Worm (Caenorhabditis elegans) whole organism, L1 larva: ENCODE measurements around the gene srlf-11.

ENCODE experiments used
- C04F5.9 ChIP-seq: sonication (generic microtip); optimal IDR thresholded peaks from 2 replicates; lab custom pipeline; 2016; ENCODE audit warnings: missing genetic modification characterization, missing compliant biosample characterization
- C16A3.4 ChIP-seq: fragments of 150-350 bp; optimal IDR thresholded peaks from 2 replicates; lab custom pipeline; 2014; ENCODE audit warnings: missing biosample characterization, missing genetic modification characterization
- C34B4.2 ChIP-seq: sonication (generic microtip); optimal IDR thresholded peaks from 2 replicates; lab custom pipeline; 2017; ENCODE audit warnings: mild to moderate bottlenecking, missing genetic modification characterization, missing compliant biosample characterization
- aha-1 ChIP-seq: fragments of 150-350 bp; optimal IDR thresholded peaks from 2 replicates; lab custom pipeline; 2014; ENCODE audit warnings: missing biosample characterization, missing genetic modification characterization
- alr-1 ChIP-seq: fragments of 200-800 bp; sonication (Bioruptor generic); optimal IDR thresholded peaks from 2 replicates; lab custom pipeline; 2018; ENCODE audit warnings: borderline replicate concordance, mild to moderate bottlenecking, missing genetic modification characterization, missing compliant biosample characterization
- aly-2 ChIP-seq: fragments of 150-350 bp; optimal IDR thresholded peaks from 2 replicates; lab custom pipeline; 2014; ENCODE audit warnings: missing biosample characterization, missing genetic modification characterization
- ama-1 ChIP-seq: fragments of 150-350 bp; optimal IDR thresholded peaks from 2 replicates; lab custom pipeline; 2014
- blmp-1 ChIP-seq: fragments of 150-350 bp; optimal IDR thresholded peaks from 2 replicates; lab custom pipeline; 2014; ENCODE audit warnings: missing biosample characterization, missing genetic modification characterization
- ceh-82 ChIP-seq, 3 experiments: fragments of 150-350 bp in 1 of 3; sonication (generic microtip) in 2 of 3; optimal IDR thresholded peaks; 2 replicates each; lab custom pipeline; 2014 to 2017; ENCODE audit warnings: missing biosample characterization in 3 of 3, missing genetic modification characterization in 3 of 3
- ceh-88 ChIP-seq: fragments of 200-800 bp; sonication (Bioruptor generic); IDR thresholded peaks from 2 replicates; pipeline ENCODE4 v1.3.6; 2022; ENCODE audit warnings: missing genetic modification characterization, missing compliant biosample characterization
- ceh-90 ChIP-seq: sonication (generic microtip); optimal IDR thresholded peaks from 2 replicates; lab custom pipeline; 2016; ENCODE audit warnings: missing genetic modification characterization, missing compliant biosample characterization
- efl-1 ChIP-seq, 4 experiments: fragments of 150-350 bp; optimal IDR thresholded peaks in 3 of 4; peaks in 1 of 4; 1 replicate in 1 of 4; 2 replicates in 3 of 4; lab custom pipeline; 2014; ENCODE audit warnings: missing biosample characterization in 2 of 4, missing genetic modification characterization in 2 of 4, missing genetic modification reagents in 2 of 4
- egl-27 ChIP-seq, 2 experiments: fragments of 150-350 bp in 1 of 2; sonication (generic microtip); optimal IDR thresholded peaks; 3 replicates each; lab custom pipeline; 2017 to 2018; ENCODE audit warnings: missing biosample characterization in 2 of 2, missing genetic modification characterization in 2 of 2, missing genetic modification reagents in 2 of 2
- elt-2 ChIP-seq: sonication (generic microtip); optimal IDR thresholded peaks from 2 replicates; lab custom pipeline; 2016; ENCODE audit warnings: missing genetic modification characterization, mild to moderate bottlenecking, inconsistent platforms, missing compliant biosample characterization, missing genetic modification reagents
- elt-3 ChIP-seq, 6 experiments: fragments of 150-350 bp in 1 of 6; sonication (generic microtip); optimal IDR thresholded peaks; 2 replicates each; lab custom pipeline; 2017 to 2018; ENCODE audit warnings: missing biosample characterization in 6 of 6, missing genetic modification characterization in 6 of 6, inconsistent platforms in 1 of 6
- fkh-4 ChIP-seq: sonication (generic microtip); optimal IDR thresholded peaks from 2 replicates; lab custom pipeline; 2016; ENCODE audit warnings: missing compliant biosample characterization, missing genetic modification characterization, borderline replicate concordance
- fkh-8 ChIP-seq: sonication (generic microtip); optimal IDR thresholded peaks from 2 replicates; lab custom pipeline; 2016; ENCODE audit warnings: mild to moderate bottlenecking, missing genetic modification characterization, missing compliant biosample characterization
- grh-1 ChIP-seq: fragments of 200-800 bp; sonication (Bioruptor generic); IDR thresholded peaks from 2 replicates; pipeline ENCODE4 v1.3.6; 2022; ENCODE audit warnings: missing genetic modification reagents, missing genetic modification characterization, missing compliant biosample characterization
- hlh-17 ChIP-seq: fragments of 200-800 bp; sonication (Bioruptor generic); optimal IDR thresholded peaks from 2 replicates; lab custom pipeline; 2018; ENCODE audit warnings: missing genetic modification characterization, mild to moderate bottlenecking, missing compliant biosample characterization, moderate library complexity, borderline replicate concordance
- hlh-4 ChIP-seq: sonication (generic microtip); optimal IDR thresholded peaks from 2 replicates; lab custom pipeline; 2016; ENCODE audit warnings: mild to moderate bottlenecking, missing genetic modification characterization, missing compliant biosample characterization
- irx-1 ChIP-seq: sonication (generic microtip); optimal IDR thresholded peaks from 2 replicates; lab custom pipeline; 2016; ENCODE audit warnings: missing genetic modification characterization, missing compliant biosample characterization
- isw-1 ChIP-seq: fragments of 200-800 bp; sonication (Bioruptor generic); IDR thresholded peaks from 2 replicates; pipeline ENCODE4 v1.3.6; 2022; ENCODE audit warnings: missing genetic modification characterization, missing compliant biosample characterization
- lin-14 ChIP-seq: fragments of 200-800 bp; sonication (Bioruptor generic); optimal IDR thresholded peaks from 2 replicates; lab custom pipeline; 2018; ENCODE audit warnings: mild to moderate bottlenecking, missing genetic modification characterization, moderate library complexity, missing compliant biosample characterization
- lin-15B ChIP-seq: fragments of 150-350 bp; sonication (generic microtip); optimal IDR thresholded peaks from 3 replicates; lab custom pipeline; 2014; ENCODE audit warnings: missing biosample characterization, missing genetic modification characterization
- lin-35 ChIP-seq, 2 experiments: fragments of 150-350 bp; optimal IDR thresholded peaks; 2 replicates each; lab custom pipeline; 2014; ENCODE audit warnings: missing biosample characterization in 2 of 2, missing genetic modification characterization in 2 of 2, missing genetic modification reagents in 2 of 2
- lin-39 ChIP-seq: fragments of 150-350 bp; optimal IDR thresholded peaks from 2 replicates; lab custom pipeline; 2014; ENCODE audit warnings: missing biosample characterization, missing genetic modification reagents, missing genetic modification characterization
- lir-3 ChIP-seq: sonication (generic microtip); optimal IDR thresholded peaks from 2 replicates; lab custom pipeline; 2016; ENCODE audit warnings: mild to moderate bottlenecking, missing genetic modification characterization, moderate library complexity, missing compliant biosample characterization; ENCODE audit not compliant: poor library complexity
- mab-9 ChIP-seq: fragments of 200-800 bp; sonication (Bioruptor generic); IDR thresholded peaks from 2 replicates; pipeline ENCODE4 v1.3.6; 2022; ENCODE audit warnings: missing genetic modification reagents, missing genetic modification characterization, missing compliant biosample characterization
- mdl-1 ChIP-seq, 2 experiments: fragments of 150-350 bp; optimal IDR thresholded peaks; 2 replicates each; lab custom pipeline; 2014 to 2017; ENCODE audit warnings: missing biosample characterization in 2 of 2, missing genetic modification characterization in 2 of 2, inconsistent platforms in 1 of 2
- mef-2 ChIP-seq: fragments of 150-350 bp; optimal IDR thresholded peaks from 2 replicates; lab custom pipeline; 2014; ENCODE audit warnings: missing biosample characterization, missing genetic modification characterization
- mep-1 ChIP-seq: fragments of 150-350 bp; optimal IDR thresholded peaks from 2 replicates; lab custom pipeline; 2014; ENCODE audit warnings: missing biosample characterization, missing genetic modification characterization
- nhr-11 ChIP-seq: fragments of 150-350 bp; optimal IDR thresholded peaks from 2 replicates; lab custom pipeline; 2014; ENCODE audit warnings: missing biosample characterization, missing genetic modification characterization
- nhr-12 ChIP-seq: sonication (generic microtip); optimal IDR thresholded peaks from 2 replicates; lab custom pipeline; 2017; ENCODE audit warnings: missing biosample characterization, missing genetic modification characterization
- nhr-19 ChIP-seq: fragments of 200-800 bp; sonication (Bioruptor generic); conservative IDR thresholded peaks from 2 replicates; pipeline ENCODE4 v1.3.6; 2022; ENCODE audit warnings: missing genetic modification characterization, missing compliant biosample characterization
- nhr-237 ChIP-seq: fragments of 150-350 bp; optimal IDR thresholded peaks from 2 replicates; lab custom pipeline; 2014; ENCODE audit warnings: missing biosample characterization, missing genetic modification characterization
- nhr-47 ChIP-seq: sonication (generic microtip); optimal IDR thresholded peaks from 2 replicates; lab custom pipeline; 2016; ENCODE audit warnings: mild to moderate bottlenecking, missing genetic modification characterization, moderate library complexity, missing compliant biosample characterization
- nhr-71 ChIP-seq: sonication (generic microtip); optimal IDR thresholded peaks from 2 replicates; lab custom pipeline; 2016; ENCODE audit warnings: mild to moderate bottlenecking, missing genetic modification characterization, moderate library complexity, missing compliant biosample characterization
- nhr-90 ChIP-seq: sonication (generic microtip); optimal IDR thresholded peaks from 2 replicates; lab custom pipeline; 2016; ENCODE audit warnings: mild to moderate bottlenecking, missing genetic modification characterization, missing compliant biosample characterization; ENCODE audit not compliant: poor library complexity
- skn-1 ChIP-seq: fragments of 150-350 bp; optimal IDR thresholded peaks from 2 replicates; lab custom pipeline; 2014; ENCODE audit warnings: missing biosample characterization, missing genetic modification characterization
- snpc-4 ChIP-seq: fragments of 150-350 bp; optimal IDR thresholded peaks from 2 replicates; lab custom pipeline; 2014; ENCODE audit warnings: missing biosample characterization, missing genetic modification characterization
- sox-4 ChIP-seq: sonication (generic microtip); optimal IDR thresholded peaks from 2 replicates; lab custom pipeline; 2016; ENCODE audit warnings: missing genetic modification characterization, missing compliant biosample characterization
- sptf-1 ChIP-seq: fragments of 150-350 bp; optimal IDR thresholded peaks from 2 replicates; lab custom pipeline; 2014; ENCODE audit warnings: missing biosample characterization, missing genetic modification characterization
- swsn-7 ChIP-seq: sonication (generic microtip); optimal IDR thresholded peaks from 2 replicates; lab custom pipeline; 2016; ENCODE audit warnings: missing genetic modification characterization, missing compliant biosample characterization
- tbx-2 ChIP-seq: sonication (generic microtip); optimal IDR thresholded peaks from 2 replicates; lab custom pipeline; 2016; ENCODE audit warnings: missing genetic modification characterization, missing compliant biosample characterization
- tlp-1 ChIP-seq: fragments of 150-350 bp; optimal IDR thresholded peaks from 2 replicates; lab custom pipeline; 2014; ENCODE audit warnings: missing biosample characterization, missing genetic modification characterization
- unc-30 ChIP-seq: sonication (generic microtip); optimal IDR thresholded peaks from 2 replicates; lab custom pipeline; 2017; ENCODE audit warnings: missing biosample characterization, missing genetic modification characterization
- unc-62 ChIP-seq: fragments of 150-350 bp; optimal IDR thresholded peaks from 2 replicates; lab custom pipeline; 2014; ENCODE audit warnings: missing biosample characterization, missing genetic modification reagents, missing genetic modification characterization
- unc-86 ChIP-seq: sonication (generic microtip); optimal IDR thresholded peaks from 2 replicates; lab custom pipeline; 2016; ENCODE audit warnings: missing genetic modification characterization, missing compliant biosample characterization
- vab-15 ChIP-seq: sonication (generic microtip); optimal IDR thresholded peaks from 2 replicates; lab custom pipeline; 2017; ENCODE audit warnings: missing genotype, mild to moderate bottlenecking, missing genetic modification characterization, missing compliant biosample characterization
- xbp-1 ChIP-seq: sonication (generic microtip); optimal IDR thresholded peaks from 2 replicates; lab custom pipeline; 2016; ENCODE audit warnings: missing genetic modification characterization, missing compliant biosample characterization
- zag-1 ChIP-seq: fragments of 150-350 bp; optimal IDR thresholded peaks from 2 replicates; lab custom pipeline; 2014; ENCODE audit warnings: missing biosample characterization, missing genetic modification characterization
- zip-4 ChIP-seq: fragments of 200-800 bp; sonication (Bioruptor generic); optimal IDR thresholded peaks from 2 replicates; lab custom pipeline; 2018; ENCODE audit warnings: mild to moderate bottlenecking, missing genetic modification characterization, moderate library complexity, missing compliant biosample characterization

Gene srlf-11

ce11 chrIV:10933777-10934546 lies 48.1 kb upstream of the srlf-11 start:
- TF ChIP-seq nhr-47 = peak; percentile 34
- TF ChIP-seq ceh-88 (GFP tag; lab: Robert Waterston, UW) = peak; percentile 44; the same call in 1 of the 2 replicates
- no peak for TF ChIP-seq sptf-1 (tag; lab: Kevin White, UChicago)
- no peak for TF ChIP-seq elt-3 (tag; optimal IDR thresholded peaks at IDR 0.05; lab: Kevin White, UChicago)
- TF ChIP-seq aha-1 (tag; lab: Kevin White, UChicago) = no peak
- TF ChIP-seq ama-1 (lab: Kevin White, UChicago) = peak; percentile 84
- no peak for TF ChIP-seq C04F5.9 (tag; lab: Kevin White, UChicago)
- no peak for TF ChIP-seq vab-15
- no peak for TF ChIP-seq unc-62
- TF ChIP-seq nhr-71 (tag; lab: Kevin White, UChicago) = peak; percentile 57
- TF ChIP-seq fkh-4 (tag; lab: Kevin White, UChicago) = no peak
- TF ChIP-seq skn-1 (tag; lab: Kevin White, UChicago) = no peak
- no peak for TF ChIP-seq unc-30
- no peak for TF ChIP-seq lir-3
- no peak for TF ChIP-seq mab-9 (GFP tag; lab: Robert Waterston, UW)
- no peak for TF ChIP-seq unc-86 (tag; lab: Kevin White, UChicago)
- no peak for TF ChIP-seq nhr-11 (tag; lab: Kevin White, UChicago)
- TF ChIP-seq nhr-19 (GFP tag; lab: Robert Waterston, UW) = peak; percentile 21; the same call in 1 of the 2 replicates
- peak; percentile 22 for TF ChIP-seq irx-1 (tag; lab: Kevin White, UChicago)
- TF ChIP-seq nhr-12 = no peak
- no peak for TF ChIP-seq xbp-1 (tag; lab: Kevin White, UChicago)
- no peak for TF ChIP-seq C16A3.4 (tag; lab: Kevin White, UChicago)
- no peak for TF ChIP-seq hlh-4
- no peak for TF ChIP-seq isw-1 (GFP tag; lab: Robert Waterston, UW)
- no peak for TF ChIP-seq alr-1 (tag; lab: Kevin White, UChicago)
- TF ChIP-seq sox-4 (tag; lab: Kevin White, UChicago) = no peak
- peak; percentile 39 for TF ChIP-seq nhr-90 (tag; lab: Kevin White, UChicago)
- no peak for TF ChIP-seq tbx-2 (tag; lab: Kevin White, UChicago)
- no peak for TF ChIP-seq lin-39 (tag; lab: Kevin White, UChicago)
- TF ChIP-seq nhr-237 = no peak
- TF ChIP-seq zag-1 (tag; lab: Kevin White, UChicago) = no peak
- no peak for TF ChIP-seq ceh-90
- no peak for TF ChIP-seq snpc-4 (tag; lab: Kevin White, UChicago)
- TF ChIP-seq mep-1 (tag; lab: Kevin White, UChicago) = no peak
- TF ChIP-seq mef-2 (tag; lab: Kevin White, UChicago) = no peak
- TF ChIP-seq egl-27 (tag; optimal IDR thresholded peaks at IDR 0.05; lab: Kevin White, UChicago) = no peak
- no peak for TF ChIP-seq fkh-8 (tag; lab: Kevin White, UChicago)
- TF ChIP-seq efl-1 (optimal IDR thresholded peaks at IDR 0.05; lab: Kevin White, UChicago) = no peak
- TF ChIP-seq efl-1 (GFP tag; optimal IDR thresholded peaks at IDR 0.05 in 1 of 2; lab: Kevin White, UChicago) = peak in 1 of 2 experiments; percentile 80
- TF ChIP-seq swsn-7 (tag; lab: Kevin White, UChicago) = peak; percentile 1
- TF ChIP-seq ceh-82 (tag; optimal IDR thresholded peaks at IDR 0.05; lab: Kevin White, UChicago) = no peak
- peak; percentile 31 for TF ChIP-seq elt-2 (tag; lab: Kevin White, UChicago)
- no peak for TF ChIP-seq C34B4.2 (tag; lab: Kevin White, UChicago)
- no peak for TF ChIP-seq mdl-1 (tag; optimal IDR thresholded peaks at IDR 0.05; lab: Kevin White, UChicago)
- no peak for TF ChIP-seq tlp-1
- TF ChIP-seq lin-35 (GFP tag; optimal IDR thresholded peaks at IDR 0.05; lab: Kevin White, UChicago) = no peak
- no peak for TF ChIP-seq blmp-1
- TF ChIP-seq aly-2 (tag; lab: Kevin White, UChicago) = no peak
- no peak for TF ChIP-seq grh-1
- TF ChIP-seq zip-4 (GFP tag; lab: Kevin White, UChicago) = peak; percentile 16
- peak; percentile 14 for TF ChIP-seq lin-14 (GFP tag; lab: Kevin White, UChicago)
- no peak for TF ChIP-seq lin-15B (tag; lab: Kevin White, UChicago)
- TF ChIP-seq hlh-17 = no peak
